Fruit fly (Drosophila melanogaster) whole organism, embryonic: ENCODE measurements around the gene CG5861.

Experiments
- Abd-B ChIP-seq: fragments of 200-800 bp; sonication (Bioruptor generic); optimal IDR thresholded peaks from 2 replicates; lab custom pipeline; 2018; ENCODE audit warnings: missing biosample characterization, mild to moderate bottlenecking, missing genetic modification characterization, moderate library complexity
- B-H2 ChIP-seq: fragments of 200-800 bp; sonication (Bioruptor generic); optimal IDR thresholded peaks from 2 replicates; lab custom pipeline; 2018; ENCODE audit warnings: missing biosample characterization, mild to moderate bottlenecking, missing genetic modification characterization
- CG10366 ChIP-seq: fragments of 200-800 bp; sonication (Bioruptor generic); IDR thresholded peaks from 2 replicates; pipeline ENCODE4 v1.3.6; 2022; ENCODE audit warnings: missing biosample characterization, missing genetic modification characterization
- CG10979 ChIP-seq: fragments of 200-800 bp; sonication (Bioruptor generic); optimal IDR thresholded peaks from 2 replicates; lab custom pipeline; 2018; ENCODE audit warnings: missing biosample characterization, mild to moderate bottlenecking, missing genetic modification characterization, moderate library complexity
- CG11247 ChIP-seq: fragments of 200-800 bp; sonication (Bioruptor generic); IDR thresholded peaks from 2 replicates; pipeline ENCODE4 v1.3.6; 2022; ENCODE audit warnings: missing biosample characterization, missing genetic modification characterization
- CG11560 ChIP-seq: fragments of 200-800 bp; sonication (Bioruptor generic); IDR thresholded peaks from 3 replicates; pipeline ENCODE4 v1.3.6; 2022; ENCODE audit warnings: missing biosample characterization, missing genetic modification characterization
- CG13123 ChIP-seq: fragments of 200-800 bp; sonication (Bioruptor generic); optimal IDR thresholded peaks from 2 replicates; lab custom pipeline; 2016; ENCODE audit warnings: missing biosample characterization, missing genetic modification characterization
- CG13287 ChIP-seq: fragments of 200-800 bp; sonication (Bioruptor generic); IDR thresholded peaks from 2 replicates; pipeline ENCODE4 v1.3.6; 2022; ENCODE audit warnings: missing biosample characterization, missing genetic modification characterization; ENCODE audit not compliant: partially characterized antibody
- CG14860 ChIP-seq: fragments of 200-800 bp; sonication (Bioruptor generic); IDR thresholded peaks from 3 replicates; pipeline ENCODE4 v1.3.6; 2022; ENCODE audit warnings: missing biosample characterization, missing genetic modification characterization; ENCODE audit not compliant: partially characterized antibody
- CG15073 ChIP-seq: fragments of 200-800 bp; sonication (Bioruptor generic); optimal IDR thresholded peaks from 2 replicates; lab custom pipeline; 2016; ENCODE audit warnings: missing biosample characterization, missing genetic modification characterization
- CG15696 ChIP-seq: fragments of 200-800 bp; sonication (Bioruptor generic); optimal IDR thresholded peaks from 2 replicates; lab custom pipeline; 2019; ENCODE audit warnings: missing biosample characterization, mild to moderate bottlenecking, missing genetic modification characterization, moderate library complexity
- CG1792 ChIP-seq: fragments of 200-800 bp; sonication (Bioruptor generic); optimal IDR thresholded peaks from 2 replicates; lab custom pipeline; 2016; ENCODE audit warnings: missing biosample characterization, missing genetic modification characterization
- CG1832 ChIP-seq: fragments of 200-800 bp; sonication (Bioruptor generic); optimal IDR thresholded peaks from 2 replicates; lab custom pipeline; 2017; ENCODE audit warnings: missing biosample characterization, mild to moderate bottlenecking, missing genetic modification characterization, inconsistent platforms
- CG18619 ChIP-seq: fragments of 200-800 bp; sonication (Bioruptor generic); optimal IDR thresholded peaks from 3 replicates; lab custom pipeline; 2017; ENCODE audit warnings: missing biosample characterization, mild to moderate bottlenecking, missing genetic modification characterization
- CG18764 ChIP-seq: fragments of 200-800 bp; sonication (Bioruptor generic); optimal IDR thresholded peaks from 3 replicates; lab custom pipeline; 2016; ENCODE audit warnings: missing biosample characterization, missing genetic modification characterization
- CG2678 ChIP-seq: fragments of 200-800 bp; sonication (Bioruptor generic); optimal IDR thresholded peaks from 3 replicates; lab custom pipeline; 2019; ENCODE audit warnings: missing biosample characterization, mild to moderate bottlenecking, missing genetic modification characterization, moderate library complexity
- CG31224 ChIP-seq: fragments of 200-800 bp; sonication (Bioruptor generic); IDR thresholded peaks from 2 replicates; pipeline ENCODE4 v1.3.6; 2022; ENCODE audit warnings: missing biosample characterization, missing genetic modification characterization
- CG33213 ChIP-seq: fragments of 200-800 bp; sonication (Bioruptor generic); optimal IDR thresholded peaks from 3 replicates; lab custom pipeline; 2016; ENCODE audit warnings: missing biosample characterization, missing genetic modification characterization
- CG7357 ChIP-seq: fragments of 200-800 bp; sonication (Bioruptor generic); IDR thresholded peaks from 3 replicates; pipeline ENCODE4 v1.3.6; 2022; ENCODE audit warnings: missing biosample characterization, missing genetic modification characterization
- CG7987 ChIP-seq: fragments of 200-800 bp; sonication (Bioruptor generic); optimal IDR thresholded peaks from 2 replicates; lab custom pipeline; 2018; ENCODE audit warnings: missing biosample characterization, mild to moderate bottlenecking, missing genetic modification characterization, moderate library complexity
- CG8359 ChIP-seq: fragments of 200-800 bp; sonication (Bioruptor generic); optimal IDR thresholded peaks from 2 replicates; lab custom pipeline; 2017; ENCODE audit warnings: missing biosample characterization, mild to moderate bottlenecking, missing genetic modification characterization, borderline replicate concordance
- CG8478 ChIP-seq: fragments of >200 bp; optimal IDR thresholded peaks from 2 replicates; lab custom pipeline; 2018
- Doc2 ChIP-seq: fragments of 200-800 bp; sonication (Bioruptor generic); IDR thresholded peaks from 2 replicates; pipeline ENCODE4 v1.3.6; 2022; ENCODE audit warnings: missing biosample characterization, missing genetic modification characterization
- Dref ChIP-seq: fragments of 200-800 bp; sonication (Bioruptor generic); IDR thresholded peaks from 2 replicates; pipeline ENCODE4 v1.3.6; 2022; ENCODE audit warnings: missing biosample characterization, missing genetic modification characterization
- Eip74EF ChIP-seq, 2 experiments: fragments of 200-800 bp in 1 of 2; fragments of >200 bp in 1 of 2; sonication (Bioruptor generic) in 1 of 2; optimal IDR thresholded peaks; 2 replicates each; lab custom pipeline; 2017 to 2019; ENCODE audit warnings: missing biosample characterization in 2 of 2, missing genetic modification characterization in 2 of 2, mild to moderate bottlenecking in 1 of 2, moderate library complexity in 1 of 2
- Elba2 ChIP-seq: fragments of 200-800 bp; sonication (Bioruptor generic); optimal IDR thresholded peaks from 3 replicates; lab custom pipeline; 2016; ENCODE audit warnings: missing biosample characterization, missing genetic modification characterization
- Ets65A ChIP-seq: fragments of 200-800 bp; sonication (Bioruptor generic); peaks from one replicate; lab custom pipeline; 2016; ENCODE audit warnings: missing biosample characterization, missing genetic modification characterization
- Hmr ChIP-seq: fragments of 200-800 bp; sonication (Bioruptor generic); optimal IDR thresholded peaks from 3 replicates; lab custom pipeline; 2017; ENCODE audit warnings: mild to moderate bottlenecking, missing biosample characterization, missing genetic modification reagents, missing genetic modification characterization
- Hr51 ChIP-seq, 2 experiments: fragments of 200-800 bp; sonication (Bioruptor generic); optimal IDR thresholded peaks; 2 replicates in 1 of 2; 3 replicates in 1 of 2; lab custom pipeline; 2016 to 2018; ENCODE audit warnings: missing biosample characterization in 2 of 2, missing genetic modification characterization in 2 of 2, mild to moderate bottlenecking in 1 of 2, moderate library complexity in 1 of 2
- PHDP ChIP-seq: fragments of 200-800 bp; sonication (Bioruptor generic); optimal IDR thresholded peaks from 3 replicates; lab custom pipeline; 2018; ENCODE audit warnings: missing biosample characterization, mild to moderate bottlenecking, missing genetic modification characterization, moderate library complexity
- Usf ChIP-seq: fragments of 200-800 bp; sonication (Bioruptor generic); optimal IDR thresholded peaks from 2 replicates; lab custom pipeline; 2017; ENCODE audit warnings: missing genotype, missing biosample characterization, missing genetic modification characterization
- chinmo ChIP-seq: fragments of 200-800 bp; sonication (Bioruptor generic); IDR thresholded peaks from 4 replicates; pipeline ENCODE4 v1.3.6; 2022; ENCODE audit warnings: missing biosample characterization, missing genetic modification characterization; ENCODE audit not compliant: partially characterized antibody
- cwo ChIP-seq: fragments of 200-800 bp; sonication (Bioruptor generic); optimal IDR thresholded peaks from 3 replicates; lab custom pipeline; 2017; ENCODE audit warnings: missing biosample characterization, missing genetic modification characterization, mild to moderate bottlenecking, moderate library complexity, missing genetic modification reagents
- dan ChIP-seq: fragments of 200-800 bp; sonication (Bioruptor generic); IDR thresholded peaks from 2 replicates; pipeline ENCODE4 v1.3.6; 2022; ENCODE audit warnings: missing biosample characterization, missing genetic modification characterization
- dati ChIP-seq: fragments of 200-800 bp; sonication (Bioruptor generic); IDR thresholded peaks from 2 replicates; pipeline ENCODE4 v1.3.6; 2022; ENCODE audit warnings: missing biosample characterization, missing genetic modification characterization
- dm ChIP-seq: fragments of 200-800 bp; sonication (Bioruptor generic); optimal IDR thresholded peaks from 3 replicates; lab custom pipeline; 2016; ENCODE audit warnings: missing biosample characterization, missing genetic modification characterization
- fd102C ChIP-seq: fragments of 200-800 bp; sonication (Bioruptor generic); optimal IDR thresholded peaks from 2 replicates; lab custom pipeline; 2018; ENCODE audit warnings: missing biosample characterization, mild to moderate bottlenecking, missing genetic modification characterization, moderate library complexity
- grau ChIP-seq: fragments of 200-800 bp; optimal IDR thresholded peaks from 3 replicates; lab custom pipeline; 2019; ENCODE audit warnings: missing biosample characterization, mild to moderate bottlenecking, missing genetic modification characterization, moderate library complexity
- inv ChIP-seq: fragments of 200-800 bp; sonication (Bioruptor generic); IDR thresholded peaks from 2 replicates; pipeline ENCODE4 v1.3.6; 2022; ENCODE audit warnings: missing biosample characterization, missing genetic modification characterization; ENCODE audit not compliant: partially characterized antibody
- jigr1 ChIP-seq: fragments of 200-800 bp; sonication (Bioruptor generic); IDR thresholded peaks from 3 replicates; pipeline ENCODE4 v1.3.6; 2022; ENCODE audit warnings: missing biosample characterization, missing genetic modification characterization
- lola ChIP-seq, 3 experiments: fragments of >200 bp in 2 of 3; fragments of 200-800 bp in 1 of 3; sonication (Bioruptor generic) in 1 of 3; optimal IDR thresholded peaks; 2 replicates each; lab custom pipeline; 2017 to 2019; ENCODE audit warnings: missing biosample characterization in 3 of 3, missing genetic modification characterization in 3 of 3, mild to moderate bottlenecking in 1 of 3, moderate library complexity in 1 of 3
- nerfin-1 ChIP-seq: fragments of 200-800 bp; sonication (Bioruptor generic); optimal IDR thresholded peaks from 3 replicates; lab custom pipeline; 2019; ENCODE audit warnings: missing biosample characterization, mild to moderate bottlenecking, missing genetic modification characterization, moderate library complexity
- ro ChIP-seq: fragments of 200-800 bp; sonication (Bioruptor generic); IDR thresholded peaks from 2 replicates; pipeline ENCODE4 v1.3.6; 2022; ENCODE audit warnings: missing biosample characterization, missing genetic modification characterization
- run ChIP-seq: fragments of 200-800 bp; sonication (Bioruptor generic); optimal IDR thresholded peaks from 3 replicates; lab custom pipeline; 2018; ENCODE audit warnings: missing biosample characterization, mild to moderate bottlenecking, missing genetic modification characterization
- sima ChIP-seq: fragments of 200-800 bp; sonication (Bioruptor generic); optimal IDR thresholded peaks from 2 replicates; lab custom pipeline; 2016; ENCODE audit warnings: missing biosample characterization, missing genetic modification characterization
- so ChIP-seq: fragments of 200-800 bp; sonication (Bioruptor generic); IDR thresholded peaks from 3 replicates; pipeline ENCODE4 v1.3.6; 2022; ENCODE audit warnings: missing biosample characterization, missing genetic modification characterization
- stwl ChIP-seq: fragments of 200-800 bp; sonication (Bioruptor generic); optimal IDR thresholded peaks from 3 replicates; lab custom pipeline; 2018; ENCODE audit warnings: missing biosample characterization, mild to moderate bottlenecking, missing genetic modification characterization, moderate library complexity
- tin ChIP-seq: fragments of 200-800 bp; sonication (Bioruptor generic); optimal IDR thresholded peaks from 3 replicates; lab custom pipeline; 2016; ENCODE audit warnings: missing biosample characterization, missing genetic modification characterization
- vnd ChIP-seq: fragments of 200-800 bp; sonication (Bioruptor generic); IDR thresholded peaks from 3 replicates; pipeline ENCODE4 v1.3.6; 2022; ENCODE audit warnings: missing biosample characterization, missing genetic modification characterization; ENCODE audit not compliant: partially characterized antibody

The CG5861 gene

DNA sequence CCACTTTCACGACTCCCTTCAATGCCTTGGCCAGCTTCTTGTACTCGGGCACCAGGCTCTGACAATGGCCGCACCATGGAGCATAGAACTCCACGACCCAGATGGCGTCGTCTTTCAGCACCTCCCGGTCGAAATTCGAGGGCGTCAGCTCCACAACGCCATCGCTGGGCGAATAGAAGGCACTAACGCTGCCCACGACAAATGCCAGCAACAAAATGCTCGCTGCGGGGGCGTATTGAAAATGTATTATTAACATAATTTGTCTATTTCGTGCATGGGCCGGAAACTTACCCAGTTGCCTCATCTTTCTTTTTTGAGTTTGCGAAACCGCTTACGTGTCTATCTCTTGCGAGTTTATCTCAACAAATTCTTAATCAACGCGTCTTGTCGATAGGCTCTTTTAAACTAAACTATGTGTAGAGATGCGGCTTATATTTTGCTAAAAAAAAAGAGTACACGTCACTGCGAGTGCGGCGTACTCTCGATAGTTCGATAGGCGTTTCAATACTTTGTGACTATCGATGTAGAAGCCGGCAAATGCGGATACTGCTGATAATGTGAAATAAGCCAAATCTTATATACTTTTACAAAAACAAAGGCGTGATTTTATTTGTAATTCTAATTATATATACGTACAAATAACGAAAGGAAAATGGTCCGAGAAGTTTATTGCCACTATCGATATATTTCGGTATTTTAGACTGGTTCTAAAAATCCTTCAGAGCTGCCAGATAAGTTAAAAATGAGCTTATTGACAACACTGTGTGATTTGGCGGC lies 49.3 kb upstream of the CG5861 start, which contains the start of gene CaBP1 (continued):
- no peak for TF ChIP-seq CG18619 (GFP tag; lab: Kevin White, UChicago)
- TF ChIP-seq Elba2 (GFP tag; lab: Kevin White, UChicago) = no peak
- TF ChIP-seq Doc2 (GFP tag; lab: Robert Waterston, UW) = no peak
- no peak for TF ChIP-seq CG1832 (GFP tag; lab: Kevin White, UChicago)
- no peak for TF ChIP-seq cwo (GFP tag; lab: Kevin White, UChicago)
- no peak for TF ChIP-seq nerfin-1 (tag; lab: Kevin White, UChicago)
- TF ChIP-seq lola (GFP tag; optimal IDR thresholded peaks at IDR 0.05; lab: Kevin White, UChicago) = no peak
- no peak for TF ChIP-seq grau
- TF ChIP-seq chinmo (GFP tag; lab: Robert Waterston, UW) = peak; percentile 91; the same call in 3 of the 4 replicates
- no peak for TF ChIP-seq Ets65A (GFP tag; lab: Kevin White, UChicago)
- TF ChIP-seq CG8359 = no peak
- peak; percentile 84 for TF ChIP-seq CG14860 (GFP tag; lab: Robert Waterston, UW)
- TF ChIP-seq Hr51 (GFP tag; optimal IDR thresholded peaks at IDR 0.05; lab: Kevin White, UChicago) = no peak
- no peak for TF ChIP-seq CG11560 (tag; lab: Robert Waterston, UW)
- TF ChIP-seq CG11247 = no peak
- TF ChIP-seq so (GFP tag; lab: Robert Waterston, UW) = no peak
- peak; percentile 93 for TF ChIP-seq vnd (GFP tag; lab: Robert Waterston, UW)
- TF ChIP-seq CG8478 (lab: Kevin White, UChicago) = no peak
- no peak for TF ChIP-seq CG10366 (GFP tag; lab: Robert Waterston, UW)
- TF ChIP-seq CG7987 (GFP tag; lab: Kevin White, UChicago) = no peak
- no peak for TF ChIP-seq dan (GFP tag; lab: Robert Waterston, UW)
- TF ChIP-seq CG15073 (GFP tag; lab: Kevin White, UChicago) = no peak
- no peak for TF ChIP-seq dati (GFP tag; lab: Robert Waterston, UW)
- TF ChIP-seq CG1792 (GFP tag; lab: Kevin White, UChicago) = no peak
- TF ChIP-seq CG13123 (GFP tag; lab: Kevin White, UChicago) = no peak
- peak; percentile 89 for TF ChIP-seq inv (GFP tag; lab: Robert Waterston, UW)
- TF ChIP-seq CG15696 (tag; lab: Kevin White, UChicago) = no peak
- peak; percentile 16 for TF ChIP-seq Hmr (GFP tag; lab: Kevin White, UChicago)
- TF ChIP-seq CG2678 (tag; lab: Kevin White, UChicago) = no peak
- no peak for TF ChIP-seq CG18764
- TF ChIP-seq dm (GFP tag; lab: Kevin White, UChicago) = no peak
- no peak for TF ChIP-seq sima
- TF ChIP-seq fd102C = no peak
- no peak for TF ChIP-seq jigr1 (GFP tag; lab: Robert Waterston, UW)
- no peak for TF ChIP-seq tin
- TF ChIP-seq Dref = peak; percentile 74
- TF ChIP-seq PHDP (tag; lab: Kevin White, UChicago) = no peak
- TF ChIP-seq run (tag; lab: Kevin White, UChicago) = no peak
- TF ChIP-seq ro (GFP tag; lab: Robert Waterston, UW) = no peak
- TF ChIP-seq CG10979 (tag; lab: Kevin White, UChicago) = no peak
- TF ChIP-seq Usf = no peak
- TF ChIP-seq CG13287 (GFP tag; lab: Robert Waterston, UW) = peak; percentile 99
- no peak for TF ChIP-seq CG33213 (GFP tag; lab: Kevin White, UChicago)
- no peak for TF ChIP-seq Eip74EF (GFP tag; optimal IDR thresholded peaks at IDR 0.05; lab: Kevin White, UChicago)
- peak; percentile 75 for TF ChIP-seq stwl (tag; lab: Kevin White, UChicago)
- no peak for TF ChIP-seq CG31224
- no peak for TF ChIP-seq CG7357 (GFP tag; lab: Robert Waterston, UW)
- TF ChIP-seq B-H2 = no peak
- TF ChIP-seq Abd-B = peak; percentile 36
